In genomic region chr3L:1853277-1853676, dm6 we compare ENCODE assay signal across 2 fruit fly cellular contexts.
TF ChIP-seq lines count a peak whose summit lies in the region.

No protein-coding gene starts in this region.

TF ChIP-seq in whole organism, prepupa, 60 proteins besides CTCF, POLR2A, EP300 and RAD21:
- TF ChIP-seq dac (GFP tag; optimal IDR thresholded peaks at IDR 0.05; lab: Kevin White, UChicago) (no peak), CG8319 (GFP tag; optimal IDR thresholded peaks at IDR 0.05; lab: Kevin White, UChicago) (no peak), svp (GFP tag; lab: Kevin White, UChicago) (peak; percentile 96)

TF ChIP-seq in whole organism, pupa, 21 proteins besides CTCF, POLR2A, EP300 and RAD21:
- TF ChIP-seq CG9948 (tag; optimal IDR thresholded peaks at IDR 0.05; lab: Kevin White, UChicago) (no peak), CG15710 (tag; optimal IDR thresholded peaks at IDR 0.05; lab: Kevin White, UChicago) (no peak), CG8301 (tag; optimal IDR thresholded peaks at IDR 0.05; lab: Kevin White, UChicago) (no peak), CG4496 (GFP tag; IDR thresholded peaks at IDR 0.05; lab: Robert Waterston, UW) (no peak), EcR (GFP tag; optimal IDR thresholded peaks at IDR 0.05; lab: Kevin White, UChicago) (peak; percentile 25)
